Worm (Caenorhabditis elegans) whole organism, L4 larva: ENCODE measurements around the gene F55B11.2.

Source experiments
- D1046.2 ChIP-seq: fragments of 200-800 bp; sonication (Bioruptor generic); IDR thresholded peaks from 2 replicates; pipeline ENCODE4 v1.3.6; 2022; ENCODE audit warnings: missing genetic modification characterization, missing compliant biosample characterization
- F26F4.8 ChIP-seq: fragments of 200-800 bp; sonication (Bioruptor generic); conservative IDR thresholded peaks from 2 replicates; pipeline ENCODE4 v1.3.6; 2022; ENCODE audit warnings: missing genetic modification characterization, missing compliant biosample characterization
- F44E2.7 ChIP-seq: fragments of 200-800 bp; sonication (Bioruptor generic); IDR thresholded peaks from 2 replicates; pipeline ENCODE4 v2.1.2; 2022; ENCODE audit warnings: missing genetic modification characterization, missing compliant biosample characterization
- F49E8.2 ChIP-seq: sonication (generic microtip); optimal IDR thresholded peaks from 2 replicates; lab custom pipeline; 2016; ENCODE audit warnings: missing compliant biosample characterization, mild to moderate bottlenecking, missing genetic modification characterization, borderline replicate concordance
- R02D3.7 ChIP-seq: fragments of 150-350 bp; sonication (generic microtip); optimal IDR thresholded peaks from 3 replicates; lab custom pipeline; 2014; ENCODE audit warnings: missing biosample characterization, missing genetic modification characterization
- Y48G9A.11 ChIP-seq: fragments of 200-800 bp; sonication (Bioruptor generic); IDR thresholded peaks from 2 replicates; pipeline ENCODE4 v1.3.6; 2022; ENCODE audit warnings: missing genetic modification reagents, missing genetic modification characterization, missing compliant biosample characterization
- Y5F2A.4 ChIP-seq: fragments of 200-800 bp; sonication (Bioruptor generic); optimal IDR thresholded peaks from 2 replicates; lab custom pipeline; 2018; ENCODE audit warnings: mild to moderate bottlenecking, missing genetic modification characterization, missing compliant biosample characterization
- Y75B8A.6 ChIP-seq: fragments of 200-800 bp; sonication (Bioruptor generic); IDR thresholded peaks from 2 replicates; pipeline ENCODE4 v1.3.6; 2022; ENCODE audit warnings: missing genetic modification reagents, missing genetic modification characterization, missing compliant biosample characterization
- ZK337.2 ChIP-seq: fragments of 200-800 bp; sonication (Bioruptor generic); IDR thresholded peaks from 2 replicates; pipeline ENCODE4 v1.3.6; 2022; ENCODE audit warnings: missing genetic modification reagents, missing genetic modification characterization, missing compliant biosample characterization
- ZK546.5 ChIP-seq, 2 experiments: sonication (generic microtip); optimal IDR thresholded peaks; 2 replicates each; lab custom pipeline; 2017; ENCODE audit warnings: missing biosample characterization in 2 of 2, missing genetic modification characterization in 2 of 2
- aha-1 ChIP-seq: fragments of 150-350 bp; peaks from one replicate; lab custom pipeline; 2014; ENCODE audit warnings: missing biosample characterization, missing genetic modification characterization
- ama-1 ChIP-seq: fragments of 150-350 bp; optimal IDR thresholded peaks from 2 replicates; lab custom pipeline; 2014; ENCODE audit warnings: inconsistent platforms, mixed read lengths
- attf-4 ChIP-seq: sonication (generic microtip); optimal IDR thresholded peaks from 3 replicates; lab custom pipeline; 2017; ENCODE audit warnings: missing biosample characterization, missing genetic modification characterization
- ceh-28 ChIP-seq: fragments of 150-350 bp; optimal IDR thresholded peaks from 2 replicates; lab custom pipeline; 2014; ENCODE audit warnings: missing biosample characterization, missing genetic modification reagents, missing genetic modification characterization
- ceh-82 ChIP-seq: sonication (generic microtip); optimal IDR thresholded peaks from 2 replicates; lab custom pipeline; 2017; ENCODE audit warnings: missing biosample characterization, missing genetic modification characterization
- cey-2 ChIP-seq: sonication (generic microtip); optimal IDR thresholded peaks from 3 replicates; lab custom pipeline; 2017; ENCODE audit warnings: missing genetic modification characterization, mild to moderate bottlenecking, missing compliant biosample characterization, antibody characterized with exemption, borderline replicate concordance; ENCODE audit not compliant: insufficient read depth
- ctbp-1 ChIP-seq: fragments of 200-800 bp; sonication (Bioruptor generic); IDR thresholded peaks from 2 replicates; pipeline ENCODE4 v1.3.6; 2022; ENCODE audit warnings: missing genetic modification reagents, missing genetic modification characterization, missing compliant biosample characterization
- daf-12 ChIP-seq: fragments of 150-350 bp; optimal IDR thresholded peaks from 2 replicates; lab custom pipeline; 2014; ENCODE audit warnings: missing biosample characterization, missing genetic modification reagents, missing genetic modification characterization
- dmd-8 ChIP-seq: fragments of 200-800 bp; sonication (Bioruptor generic); IDR thresholded peaks from 2 replicates; pipeline ENCODE4 v1.3.6; 2022; ENCODE audit warnings: missing genetic modification characterization, missing compliant biosample characterization
- dpl-1 ChIP-seq: fragments of 150-350 bp; optimal IDR thresholded peaks from 2 replicates; lab custom pipeline; 2014; ENCODE audit warnings: missing biosample characterization, missing genetic modification reagents, missing genetic modification characterization
- fos-1 ChIP-seq: fragments of 150-350 bp; optimal IDR thresholded peaks from 2 replicates; lab custom pipeline; 2014; ENCODE audit warnings: missing biosample characterization, missing genetic modification characterization
- gei-8 ChIP-seq: fragments of 200-800 bp; sonication (Bioruptor generic); optimal IDR thresholded peaks from 2 replicates; lab custom pipeline; 2018; ENCODE audit warnings: mild to moderate bottlenecking, missing genetic modification characterization, missing compliant biosample characterization
- jun-1 ChIP-seq: fragments of 150-350 bp; optimal IDR thresholded peaks from 2 replicates; lab custom pipeline; 2014; ENCODE audit warnings: missing biosample characterization, missing genetic modification reagents, missing genetic modification characterization
- lin-15B ChIP-seq: fragments of 150-350 bp; sonication (generic microtip); optimal IDR thresholded peaks from 3 replicates; lab custom pipeline; 2014; ENCODE audit warnings: missing biosample characterization, missing genetic modification characterization
- lin-39 ChIP-seq: fragments of 150-350 bp; optimal IDR thresholded peaks from 2 replicates; lab custom pipeline; 2014; ENCODE audit warnings: missing biosample characterization, missing genetic modification reagents, missing genetic modification characterization
- lir-3 ChIP-seq: sonication (generic microtip); optimal IDR thresholded peaks from 2 replicates; lab custom pipeline; 2016; ENCODE audit warnings: mild to moderate bottlenecking, missing genetic modification characterization, missing compliant biosample characterization
- lsy-2 ChIP-seq, 2 experiments: fragments of 150-350 bp in 1 of 2; sonication (generic microtip) in 1 of 2; optimal IDR thresholded peaks; 2 replicates each; lab custom pipeline; 2014 to 2017; ENCODE audit warnings: missing biosample characterization in 2 of 2, missing genetic modification characterization in 2 of 2
- madf-5 ChIP-seq, 2 experiments: fragments of 200-800 bp; sonication (Bioruptor generic); IDR thresholded peaks; 2 replicates each; pipeline ENCODE4 v1.3.6; 2022; ENCODE audit warnings: missing compliant biosample characterization in 2 of 2, missing genetic modification characterization in 2 of 2
- mdl-1 ChIP-seq, 2 experiments: fragments of 150-350 bp in 1 of 2; sonication (generic microtip) in 1 of 2; optimal IDR thresholded peaks; 2 replicates each; lab custom pipeline; 2014 to 2017; ENCODE audit warnings: missing biosample characterization in 2 of 2, missing genetic modification characterization in 2 of 2
- mep-1 ChIP-seq: fragments of 150-350 bp; sonication (generic microtip); optimal IDR thresholded peaks from 3 replicates; lab custom pipeline; 2014; ENCODE audit warnings: missing biosample characterization, missing genetic modification characterization
- mes-2 ChIP-seq: sonication (generic microtip); optimal IDR thresholded peaks from 2 replicates; lab custom pipeline; 2016; ENCODE audit warnings: missing genotype, mild to moderate bottlenecking, missing genetic modification characterization, missing compliant biosample characterization; ENCODE audit not compliant: poor library complexity, severe bottlenecking
- mxl-2 ChIP-seq: fragments of 200-800 bp; sonication (Bioruptor generic); conservative IDR thresholded peaks from 2 replicates; pipeline ENCODE4 v1.3.6; 2022; ENCODE audit warnings: missing genetic modification reagents, missing genetic modification characterization, missing compliant biosample characterization
- mxl-3 ChIP-seq: fragments of 200-800 bp; sonication (Bioruptor generic); optimal IDR thresholded peaks from 2 replicates; lab custom pipeline; 2018; ENCODE audit warnings: mild to moderate bottlenecking, missing genetic modification characterization, missing compliant biosample characterization
- nhr-11 ChIP-seq: fragments of 150-350 bp; optimal IDR thresholded peaks from 2 replicates; lab custom pipeline; 2014; ENCODE audit warnings: missing biosample characterization, missing genetic modification characterization
- nhr-237 ChIP-seq: sonication (generic microtip); optimal IDR thresholded peaks from 2 replicates; lab custom pipeline; 2017; ENCODE audit warnings: missing biosample characterization, missing genetic modification characterization
- nhr-25 ChIP-seq: sonication (generic microtip); optimal IDR thresholded peaks from 2 replicates; lab custom pipeline; 2017; ENCODE audit warnings: missing genetic modification characterization, mild to moderate bottlenecking, missing compliant biosample characterization, antibody characterized with exemption, moderate library complexity, borderline replicate concordance; ENCODE audit not compliant: insufficient read depth
- pha-4 ChIP-seq, 2 experiments: fragments of 150-350 bp in 1 of 2; fragments of 200-800 bp in 1 of 2; sonication (Bioruptor generic) in 1 of 2; IDR thresholded peaks in 1 of 2; optimal IDR thresholded peaks in 1 of 2; 2 replicates each; pipeline versions ENCODE4 v1.3.6 to Lab custom; 2014 to 2022; ENCODE audit warnings: missing genetic modification characterization in 2 of 2, missing genetic modification reagents in 2 of 2, missing biosample characterization in 1 of 2, missing compliant biosample characterization in 1 of 2
- php-3 ChIP-seq: fragments of 200-800 bp; sonication (Bioruptor generic); IDR thresholded peaks from 2 replicates; pipeline ENCODE4 v1.3.6; 2022; ENCODE audit warnings: missing genetic modification reagents, missing genetic modification characterization, missing compliant biosample characterization
- skn-1 ChIP-seq: fragments of 150-350 bp; optimal IDR thresholded peaks from 2 replicates; lab custom pipeline; 2014; ENCODE audit warnings: missing biosample characterization, missing genetic modification characterization
- snpc-4 ChIP-seq: fragments of 150-350 bp; optimal IDR thresholded peaks from 2 replicates; lab custom pipeline; 2014; ENCODE audit warnings: missing biosample characterization, missing genetic modification characterization
- tag-97 ChIP-seq: fragments of 200-800 bp; sonication (Bioruptor generic); IDR thresholded peaks from 2 replicates; pipeline ENCODE4 v1.3.6; 2022; ENCODE audit warnings: missing genetic modification characterization, missing compliant biosample characterization
- unc-39 ChIP-seq: sonication (generic microtip); optimal IDR thresholded peaks from 2 replicates; lab custom pipeline; 2017; ENCODE audit warnings: missing biosample characterization, missing genetic modification characterization
- vab-7 ChIP-seq: fragments of 200-800 bp; sonication (Bioruptor generic); IDR thresholded peaks from 2 replicates; pipeline ENCODE4 v1.3.6; 2022; ENCODE audit warnings: missing genetic modification reagents, missing genetic modification characterization, missing compliant biosample characterization
- zfp-2 ChIP-seq: sonication (generic microtip); optimal IDR thresholded peaks from 2 replicates; lab custom pipeline; 2016; ENCODE audit warnings: mild to moderate bottlenecking, missing genetic modification characterization, missing compliant biosample characterization
- zip-11 ChIP-seq: fragments of 200-800 bp; sonication (Bioruptor generic); IDR thresholded peaks from 2 replicates; pipeline ENCODE4 v1.3.6; 2022; ENCODE audit warnings: missing genetic modification characterization, missing compliant biosample characterization
- ztf-11 ChIP-seq: fragments of 150-350 bp; optimal IDR thresholded peaks from 2 replicates; lab custom pipeline; 2014; ENCODE audit warnings: missing biosample characterization, missing genetic modification characterization

The F55B11.2 gene

ce11 chrIV:14424396-14424795 is 1.3 kb upstream of the F55B11.2 start, which contains the start of gene F55B11.3 (continued):
- TF ChIP-seq nhr-237 (tag; lab: Kevin White, UChicago) = no peak
- TF ChIP-seq, all 104 proteins: peak for 0

DNA sequence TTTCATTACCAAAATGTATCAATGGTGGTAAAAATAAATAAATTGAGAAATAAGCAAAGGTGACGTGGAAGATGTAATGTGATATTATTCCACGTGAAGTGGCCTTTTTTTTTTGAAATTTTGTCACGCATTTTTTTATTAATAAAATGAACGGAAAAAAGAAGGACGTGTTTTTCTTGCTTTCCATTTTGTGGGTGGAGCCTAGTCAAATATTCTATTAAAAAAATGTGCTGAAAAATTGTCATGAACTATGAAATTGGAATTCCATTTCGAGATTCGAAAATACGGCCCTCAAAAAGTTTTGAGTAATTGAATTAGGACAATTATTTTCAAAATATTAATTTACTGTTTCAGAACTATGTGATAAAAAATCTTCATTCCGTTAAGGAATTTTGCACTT is 1.2 kb downstream of the F55B11.2 start, which contains the start of gene F55B11.7:
F55B11.7 (minus strand) TSS at position 101 of the 400 bp plus-strand sequence.
- TF ChIP-seq aha-1 (peak; percentile 5), unc-39 (no peak)
- TF ChIP-seq, all 104 proteins: peak for 1

DNA sequence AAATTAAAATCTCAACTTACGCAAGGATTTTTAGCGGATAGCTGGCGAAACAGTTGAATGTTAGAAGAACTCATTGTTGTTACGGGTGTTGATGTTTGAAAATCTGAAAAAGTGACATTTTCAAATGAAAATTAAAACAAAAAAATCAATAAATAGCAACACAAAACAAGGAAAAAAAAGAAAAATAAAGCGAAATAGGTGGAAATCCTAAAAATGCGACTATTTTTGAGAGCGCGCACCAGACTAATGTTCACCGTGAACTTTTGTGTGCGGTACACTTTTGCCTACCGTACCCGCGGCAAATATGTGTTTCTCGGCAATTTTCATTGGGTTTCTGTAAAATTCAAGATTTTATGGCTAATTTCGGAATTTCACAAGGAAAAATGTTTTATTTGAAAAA is 6.0 kb downstream of the F55B11.2 start, which contains the start of gene F55B11.6:
F55B11.6 (minus strand) TSS at position 101 of the 400 bp plus-strand sequence.
- TF ChIP-seq madf-5 (GFP tag; IDR thresholded peaks at IDR 0.05; lab: Robert Waterston, UW) (no peak), Y75B8A.6 (GFP tag; lab: Robert Waterston, UW) (no peak), daf-12 (tag; lab: Kevin White, UChicago) (no peak), cey-2 (no peak), vab-7 (no peak)
- TF ChIP-seq, all 104 proteins: peak for 0

DNA sequence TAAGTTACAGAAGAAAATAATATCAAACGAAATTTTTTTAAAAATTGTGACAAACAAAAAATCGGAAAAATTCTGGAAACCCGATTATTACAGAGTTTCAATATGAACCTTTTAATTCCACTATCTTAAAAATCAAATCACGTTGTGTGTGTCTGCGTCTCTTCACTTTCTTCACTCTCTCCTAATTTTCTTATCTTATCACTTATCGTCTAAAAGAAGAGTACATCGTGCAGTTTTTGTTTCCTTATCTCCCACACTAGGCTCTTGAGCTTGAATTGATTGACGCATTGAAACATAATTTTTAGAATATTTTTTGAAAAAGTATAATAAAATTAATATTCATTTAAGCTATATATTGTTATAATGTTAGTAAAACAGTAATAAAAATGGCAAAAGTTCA is 8.9 kb downstream of the F55B11.2 start:
- TF ChIP-seq ztf-11 (no peak), ctbp-1 (GFP tag; lab: Robert Waterston, UW) (no peak), nhr-11 (tag; lab: Kevin White, UChicago) (no peak), dmd-8 (GFP tag; lab: Robert Waterston, UW) (no peak), lir-3 (tag; lab: Kevin White, UChicago) (no peak), jun-1 (tag; lab: Kevin White, UChicago) (no peak), gei-8 (no peak), snpc-4 (no peak), nhr-25 (no peak), R02D3.7 (tag; lab: Kevin White, UChicago) (no peak), ceh-82 (no peak), mdl-1 (tag; optimal IDR thresholded peaks at IDR 0.05; lab: Kevin White, UChicago) (peak in 1 of 2 experiments; percentile 68), tag-97 (no peak), lin-39 (tag; lab: Kevin White, UChicago) (no peak), skn-1 (tag; lab: Kevin White, UChicago) (no peak), dpl-1 (GFP tag; lab: Kevin White, UChicago) (peak; percentile 15), zfp-2 (tag; lab: Kevin White, UChicago) (no peak), ZK337.2 (GFP tag; lab: Robert Waterston, UW) (no peak), ama-1 (lab: Kevin White, UChicago) (no peak), nhr-237 (tag; lab: Kevin White, UChicago) (no peak), fos-1 (tag; lab: Kevin White, UChicago) (peak; percentile 7), D1046.2 (no peak), mxl-3 (no peak), pha-4 (GFP tag; IDR thresholded peaks at IDR 0.05; lab: Robert Waterston, UW) (peak; percentile 67; the same call in 1 of the 2 replicates), pha-4 (tag; optimal IDR thresholded peaks at IDR 0.05; lab: Kevin White, UChicago) (no peak), php-3 (GFP tag; lab: Robert Waterston, UW) (no peak; the same call in 1 of the 2 replicates), F44E2.7 (GFP tag; lab: Robert Waterston, UW) (no peak), ZK546.5 (tag; optimal IDR thresholded peaks at IDR 0.05; lab: Kevin White, UChicago) (no peak), F26F4.8 (GFP tag; lab: Robert Waterston, UW) (no peak), F49E8.2 (tag; lab: Kevin White, UChicago) (no peak), attf-4 (tag; lab: Kevin White, UChicago) (no peak), mep-1 (tag; lab: Kevin White, UChicago) (no peak), Y48G9A.11 (GFP tag; lab: Robert Waterston, UW) (no peak), lin-15B (no peak), Y5F2A.4 (GFP tag; lab: Kevin White, UChicago) (no peak), mxl-2 (GFP tag; lab: Robert Waterston, UW) (no peak), lsy-2 (tag; optimal IDR thresholded peaks at IDR 0.05; lab: Kevin White, UChicago) (no peak), mes-2 (no peak), ceh-28 (no peak), zip-11 (GFP tag; lab: Robert Waterston, UW) (no peak)
